Worm (Caenorhabditis elegans): Measurements from ENCODE around the gene gcsh-1.

The gcsh-1 gene

ce11 chrX:14539468-14539867 lies 24.6 kb upstream of the gcsh-1 start (continued):
- peak; percentile 74 for TF ChIP-seq dve-1 (tag; optimal IDR thresholded peaks at IDR 0.05; ENCODE audit: insufficient read depth)
- TF ChIP-seq cey-2 (tag; optimal IDR thresholded peaks at IDR 0.05; ENCODE audit: borderline replicate concordance, insufficient read depth) = no peak

- peak; percentile 82 for TF ChIP-seq nhr-28 (tag; optimal IDR thresholded peaks at IDR 0.05)
- TF ChIP-seq nhr-76 (tag; optimal IDR thresholded peaks at IDR 0.05) = no peak
- TF ChIP-seq Y48G9A.11 (GFP tag; IDR thresholded peaks at IDR 0.05) = no peak
- TF ChIP-seq hlh-30 (tag; optimal IDR thresholded peaks at IDR 0.05; ENCODE audit: insufficient read depth) = peak; percentile 39
- no peak for TF ChIP-seq dmd-8 (GFP tag; IDR thresholded peaks at IDR 0.05)
- TF ChIP-seq Y75B8A.6 (GFP tag; IDR thresholded peaks at IDR 0.05) = no peak
- TF ChIP-seq set-16 (GFP tag; IDR thresholded peaks at IDR 0.05) = no peak
- no peak for TF ChIP-seq daf-16 (GFP tag; optimal IDR thresholded peaks at IDR 0.05)
- TF ChIP-seq daf-16 (tag; optimal IDR thresholded peaks at IDR 0.05) = peak; percentile 85
- TF ChIP-seq attf-4 (tag; optimal IDR thresholded peaks at IDR 0.05) = no peak
- no peak for TF ChIP-seq mxl-2 (GFP tag; conservative IDR thresholded peaks at IDR 0.05)
- peak; percentile 61 for TF ChIP-seq hlh-11 (tag; optimal IDR thresholded peaks at IDR 0.05)
- TF ChIP-seq pqm-1 (tag; optimal IDR thresholded peaks at IDR 0.05) = peak; percentile 38
- TF ChIP-seq duxl-1 (tag; optimal IDR thresholded peaks at IDR 0.05; ENCODE audit: poor library complexity) = no peak
- TF ChIP-seq nhr-77 (tag; optimal IDR thresholded peaks at IDR 0.05) = peak; percentile 59
- TF ChIP-seq dve-1 (tag; optimal IDR thresholded peaks at IDR 0.05; ENCODE audit: insufficient read depth) = peak; percentile 22
- TF ChIP-seq lin-38 (GFP tag; IDR thresholded peaks at IDR 0.05) = no peak
- peak; percentile 34 for TF ChIP-seq dmd-6 (GFP tag; IDR thresholded peaks at IDR 0.05)
- TF ChIP-seq mdl-1 (tag; optimal IDR thresholded peaks at IDR 0.05) = peak in 1 of 2 experiments; percentile 44
- TF ChIP-seq php-3 (GFP tag; IDR thresholded peaks at IDR 0.05) = peak; percentile 41; the same call in 1 of the 2 replicates
These were observed 22.8 kb upstream of the gcsh-1 start for ce11 chrX:14537625-14538024.

ce11 chrX:14535913-14536312 lies 21.0 kb upstream of the gcsh-1 start:
- TF ChIP-seq vab-7 (GFP tag; IDR thresholded peaks at IDR 0.05) = no peak
- TF ChIP-seq hlh-11 (tag; optimal IDR thresholded peaks at IDR 0.05) = peak; percentile 28
- TF ChIP-seq mdt-29 (GFP tag; IDR thresholded peaks at IDR 0.05) = no peak
- TF ChIP-seq ZK546.5 (tag; optimal IDR thresholded peaks at IDR 0.05) = no peak
- no peak for TF ChIP-seq daf-16 (GFP tag; optimal IDR thresholded peaks at IDR 0.05)
- peak; percentile 39 for TF ChIP-seq daf-16 (tag; optimal IDR thresholded peaks at IDR 0.05)
- TF ChIP-seq ceh-44 (GFP tag; IDR thresholded peaks at IDR 0.05) = no peak
- no peak for TF ChIP-seq nhr-237 (tag; optimal IDR thresholded peaks at IDR 0.05)
- TF ChIP-seq dmd-6 (GFP tag; IDR thresholded peaks at IDR 0.05) = 0 out of 2 replicates have a peak, but pooled peaks have one; percentile 21
- TF ChIP-seq unc-62 (GFP tag; optimal IDR thresholded peaks at IDR 0.05 in 1 of 2) = peak in 1 of 2 experiments; percentile 40
- TF ChIP-seq unc-62 (tag; optimal IDR thresholded peaks at IDR 0.05) = no peak

ce11 chrX:14534596-14534995 lies 19.7 kb upstream of the gcsh-1 start:
- peak; percentile 81 for TF ChIP-seq aha-1 (tag)
- no peak for TF ChIP-seq php-3 (GFP tag; IDR thresholded peaks at IDR 0.05)
- no peak for TF ChIP-seq daf-16 (GFP tag; optimal IDR thresholded peaks at IDR 0.05)
- peak; percentile 63 for TF ChIP-seq daf-16 (tag; optimal IDR thresholded peaks at IDR 0.05)

- TF ChIP-seq php-3 (GFP tag; IDR thresholded peaks at IDR 0.05) (no peak), hlh-30 (tag; optimal IDR thresholded peaks at IDR 0.05; ENCODE audit: insufficient read depth) (peak; percentile 7)
These were observed 19.2 kb upstream of the gcsh-1 start, which contains the start of gene T24C2.5 for ce11 chrX:14534117-14534516. T24C2.5 (plus strand) TSS chrX:14534417.

ce11 chrX:14530107-14530506 lies 15.2 kb upstream of the gcsh-1 start, which contains the start of gene nspc-20:
nspc-20 (minus strand) TSS chrX:14530207.
- TF ChIP-seq ces-1 (GFP tag; optimal IDR thresholded peaks at IDR 0.05) (no peak), nhr-76 (tag; optimal IDR thresholded peaks at IDR 0.05) (no peak), nhr-237 (tag; optimal IDR thresholded peaks at IDR 0.05) (no peak), spr-1 (tag; optimal IDR thresholded peaks at IDR 0.05) (no peak), nhr-11 (tag; optimal IDR thresholded peaks at IDR 0.05) (no peak), ceh-82 (tag; optimal IDR thresholded peaks at IDR 0.05) (no peak), Y75B8A.6 (GFP tag; IDR thresholded peaks at IDR 0.05) (no peak), snpc-1.2 (GFP tag; IDR thresholded peaks at IDR 0.05) (no peak), nhr-10 (tag; optimal IDR thresholded peaks at IDR 0.05) (no peak), lsy-2 (tag; optimal IDR thresholded peaks at IDR 0.05) (no peak), snpc-4 (tag; optimal IDR thresholded peaks at IDR 0.05) (no peak), fos-1 (tag; optimal IDR thresholded peaks at IDR 0.05) (no peak), lin-1 (GFP tag; IDR thresholded peaks at IDR 0.05) (no peak), cey-2 (tag; optimal IDR thresholded peaks at IDR 0.05; ENCODE audit: borderline replicate concordance, insufficient read depth) (no peak), F37D6.2 (tag; optimal IDR thresholded peaks at IDR 0.05) (no peak), zip-2 (tag; optimal IDR thresholded peaks at IDR 0.05) (no peak), F26F4.8 (GFP tag; conservative IDR thresholded peaks at IDR 0.05) (no peak), dve-1 (tag; optimal IDR thresholded peaks at IDR 0.05; ENCODE audit: insufficient read depth) (no peak), php-3 (GFP tag; IDR thresholded peaks at IDR 0.05) (no peak)

Measured in whole organism, L4 larva.